Worm (Caenorhabditis elegans) whole organism, midembryonic: ENCODE measurements around the gene glc-4.

Experiments
- cog-1 ChIP-seq: sonication (generic microtip); optimal IDR thresholded peaks from 2 replicates; lab custom pipeline; 2016; ENCODE audit warnings: missing genetic modification characterization, missing compliant biosample characterization
- med-1 ChIP-seq: sonication (generic microtip); optimal IDR thresholded peaks from 2 replicates; lab custom pipeline; 2017; ENCODE audit warnings: missing genetic modification characterization, mild to moderate bottlenecking, missing compliant biosample characterization, antibody characterized with exemption, missing genetic modification reagents; ENCODE audit not compliant: insufficient read depth
- tab-1 ChIP-seq: fragments of 200-800 bp; sonication (Bioruptor generic); IDR thresholded peaks from 2 replicates; pipeline ENCODE4 v1.3.6; 2022; ENCODE audit warnings: missing genetic modification characterization, missing compliant biosample characterization
- ztf-23 ChIP-seq: fragments of 200-800 bp; sonication (Bioruptor generic); IDR thresholded peaks from 2 replicates; pipeline ENCODE4 v1.3.6; 2022; ENCODE audit warnings: missing genetic modification reagents, missing genetic modification characterization, missing compliant biosample characterization
- ztf-29 ChIP-seq: fragments of 200-800 bp; sonication (Bioruptor generic); IDR thresholded peaks from 2 replicates; pipeline ENCODE4 v1.3.6; 2022; ENCODE audit warnings: missing genetic modification reagents, missing genetic modification characterization, missing compliant biosample characterization

ce11 chrII:7203110-7203509, 28.4 kb upstream of the glc-4 start, which contains the start of gene srd-56:
- TF ChIP-seq ztf-29 (GFP tag; lab: Robert Waterston, UW): no peak
- no peak for TF ChIP-seq med-1 (GFP tag; lab: Kevin White, UChicago)
- TF ChIP-seq tab-1 (GFP tag; lab: Robert Waterston, UW): no peak
- no peak for TF ChIP-seq ztf-23 (GFP tag; lab: Robert Waterston, UW)
- no peak for TF ChIP-seq cog-1 (tag; lab: Kevin White, UChicago)
